Worm (Caenorhabditis elegans): ENCODE data around the gene F47B10.9.

The F47B10.9 gene

DNA sequence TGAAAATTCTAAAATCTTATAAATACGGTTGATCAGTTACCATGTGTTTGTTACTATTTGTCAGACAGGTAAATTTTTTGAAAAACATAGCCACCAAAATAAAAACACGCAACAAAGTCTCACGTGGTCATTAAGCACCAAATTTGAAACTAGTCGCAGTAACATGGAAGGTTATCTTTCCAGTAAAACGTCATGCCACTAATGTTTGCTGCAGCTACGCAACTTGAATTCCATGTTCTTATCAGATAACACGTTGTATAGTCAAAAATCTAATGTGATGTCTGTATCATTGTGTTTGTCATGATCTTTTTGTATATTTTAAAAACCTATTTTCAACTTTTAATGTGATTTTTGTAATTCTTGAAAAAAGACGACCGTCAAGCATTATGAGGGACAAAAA lies 12.1 kb downstream of the F47B10.9 start (continued):
- TF ChIP-seq mes-2 (tag; optimal IDR thresholded peaks at IDR 0.05; ENCODE audit: poor library complexity, severe bottlenecking) (no peak), T26A8.4 (GFP tag; IDR thresholded peaks at IDR 0.05) (no peak), set-16 (GFP tag; IDR thresholded peaks at IDR 0.05) (no peak), madf-5 (GFP tag; IDR thresholded peaks at IDR 0.05) (no peak), dve-1 (tag; optimal IDR thresholded peaks at IDR 0.05; ENCODE audit: insufficient read depth) (peak; percentile 86), zfp-2 (tag; optimal IDR thresholded peaks at IDR 0.05) (no peak), nhr-237 (tag; optimal IDR thresholded peaks at IDR 0.05) (no peak), daf-16 (GFP tag; optimal IDR thresholded peaks at IDR 0.05) (no peak), daf-16 (tag; optimal IDR thresholded peaks at IDR 0.05) (peak; percentile 90), hif-1 (tag; optimal IDR thresholded peaks at IDR 0.05) (no peak), ceh-32 (tag; optimal IDR thresholded peaks at IDR 0.05; ENCODE audit: poor library complexity) (no peak), fos-1 (tag; optimal IDR thresholded peaks at IDR 0.05) (no peak), nhr-28 (tag; optimal IDR thresholded peaks at IDR 0.05) (peak; percentile 78), unc-39 (tag; optimal IDR thresholded peaks at IDR 0.05) (no peak), zip-2 (tag; optimal IDR thresholded peaks at IDR 0.05) (peak; percentile 24), pqm-1 (tag; optimal IDR thresholded peaks at IDR 0.05) (peak; percentile 79), spr-1 (tag; optimal IDR thresholded peaks at IDR 0.05) (no peak), unc-130 (GFP tag; optimal IDR thresholded peaks at IDR 0.05) (no peak), zag-1 (tag; optimal IDR thresholded peaks at IDR 0.05) (no peak), php-3 (GFP tag; IDR thresholded peaks at IDR 0.05) (peak; percentile 61; the same call in 1 of the 2 replicates), zfp-3 (GFP tag; conservative IDR thresholded peaks at IDR 0.05) (no peak)

ce11 chrX:10900952-10901351 lies 12.9 kb downstream of the F47B10.9 start:
- no peak for TF ChIP-seq lin-38 (GFP tag; IDR thresholded peaks at IDR 0.05)
- peak; percentile 83 for TF ChIP-seq nhr-28 (tag; optimal IDR thresholded peaks at IDR 0.05)
- no peak for TF ChIP-seq ZK337.2 (GFP tag; IDR thresholded peaks at IDR 0.05)
- TF ChIP-seq lin-13 (GFP tag; optimal IDR thresholded peaks at IDR 0.05): no peak
- TF ChIP-seq php-3 (GFP tag; IDR thresholded peaks at IDR 0.05): 0 out of 2 replicates have a peak, but pooled peaks have one; percentile 22
- peak; percentile 80 for TF ChIP-seq fkh-10 (GFP tag; optimal IDR thresholded peaks at IDR 0.05)
- TF ChIP-seq hlh-11 (tag; optimal IDR thresholded peaks at IDR 0.05): peak; percentile 80
- TF ChIP-seq mes-2 (tag; optimal IDR thresholded peaks at IDR 0.05; ENCODE audit: poor library complexity, severe bottlenecking): peak; percentile 39
- no peak for TF ChIP-seq zfp-2 (tag; optimal IDR thresholded peaks at IDR 0.05)
- TF ChIP-seq skn-1 (tag; optimal IDR thresholded peaks at IDR 0.05): no peak
- peak in 1 of 2 experiments; percentile 77 for TF ChIP-seq daf-16 (GFP tag; optimal IDR thresholded peaks at IDR 0.05)
- TF ChIP-seq daf-16 (tag; optimal IDR thresholded peaks at IDR 0.05): peak; percentile 12
- peak; percentile 28 for TF ChIP-seq dve-1 (tag; optimal IDR thresholded peaks at IDR 0.05; ENCODE audit: insufficient read depth)
- TF ChIP-seq ctbp-1 (GFP tag; IDR thresholded peaks at IDR 0.05): 0 out of 2 replicates have a peak, but pooled peaks have one; percentile 38
- TF ChIP-seq dpl-1 (GFP tag; optimal IDR thresholded peaks at IDR 0.05): peak; percentile 21
- TF ChIP-seq mdl-1 (tag; optimal IDR thresholded peaks at IDR 0.05): peak in 1 of 2 experiments; percentile 79
- TF ChIP-seq nhr-11 (tag; optimal IDR thresholded peaks at IDR 0.05): peak; percentile 87
- TF ChIP-seq lsy-2 (tag; optimal IDR thresholded peaks at IDR 0.05): peak in 1 of 2 experiments; percentile 61
- no peak for TF ChIP-seq vab-7 (GFP tag; IDR thresholded peaks at IDR 0.05)
- peak; percentile 69 for TF ChIP-seq hmg-1.1 (GFP tag; IDR thresholded peaks at IDR 0.05)
- TF ChIP-seq madf-9 (GFP tag; conservative IDR thresholded peaks at IDR 0.05): 0 out of 2 replicates have a peak, but pooled peaks have one; percentile 23
- peak in 1 of 2 experiments; percentile 97 for TF ChIP-seq unc-62 (GFP tag; optimal IDR thresholded peaks at IDR 0.05 in 1 of 2)
- TF ChIP-seq unc-62 (tag; optimal IDR thresholded peaks at IDR 0.05): no peak
- TF ChIP-seq Y105C5A.15 (GFP tag; IDR thresholded peaks at IDR 0.05): no peak
- TF ChIP-seq mep-1 (tag; optimal IDR thresholded peaks at IDR 0.05): peak; percentile 79
- peak; percentile 49 for TF ChIP-seq hlh-30 (tag; optimal IDR thresholded peaks at IDR 0.05; ENCODE audit: insufficient read depth)
- TF ChIP-seq nhr-48 (tag; optimal IDR thresholded peaks at IDR 0.05): peak; percentile 19
- peak; percentile 96 for TF ChIP-seq mxl-3 (GFP tag; optimal IDR thresholded peaks at IDR 0.05)
- TF ChIP-seq dmd-6 (GFP tag; IDR thresholded peaks at IDR 0.05): peak; percentile 71
- TF ChIP-seq aha-1 (tag): peak; percentile 99
- TF ChIP-seq nhr-77 (tag; optimal IDR thresholded peaks at IDR 0.05): peak; percentile 49
- TF ChIP-seq tag-97 (GFP tag; IDR thresholded peaks at IDR 0.05): no peak
- TF ChIP-seq rbr-2 (tag; optimal IDR thresholded peaks at IDR 0.05): peak; percentile 66
- no peak for TF ChIP-seq mxl-2 (GFP tag; conservative IDR thresholded peaks at IDR 0.05)

Measured in whole organism, L4 larva.